Fruit fly (Drosophila melanogaster) whole organism, adult: ENCODE data around the gene Cpr62Bb.

ENCODE experiments used
- Crg-1 ChIP-seq: fragments of 200-800 bp; sonication (Bioruptor generic); optimal IDR thresholded peaks from 2 replicates; lab custom pipeline; 2016; ENCODE audit warnings: missing biosample characterization, missing genetic modification characterization
- ovo ChIP-seq: fragments of 200-800 bp; sonication (Bioruptor generic); optimal IDR thresholded peaks from 2 replicates; lab custom pipeline; 2016; ENCODE audit warnings: missing biosample characterization, missing genetic modification characterization
- toe ChIP-seq: fragments of 200-800 bp; sonication (Bioruptor generic); optimal IDR thresholded peaks from 2 replicates; lab custom pipeline; 2016; ENCODE audit warnings: missing biosample characterization, missing genetic modification characterization

DNA sequence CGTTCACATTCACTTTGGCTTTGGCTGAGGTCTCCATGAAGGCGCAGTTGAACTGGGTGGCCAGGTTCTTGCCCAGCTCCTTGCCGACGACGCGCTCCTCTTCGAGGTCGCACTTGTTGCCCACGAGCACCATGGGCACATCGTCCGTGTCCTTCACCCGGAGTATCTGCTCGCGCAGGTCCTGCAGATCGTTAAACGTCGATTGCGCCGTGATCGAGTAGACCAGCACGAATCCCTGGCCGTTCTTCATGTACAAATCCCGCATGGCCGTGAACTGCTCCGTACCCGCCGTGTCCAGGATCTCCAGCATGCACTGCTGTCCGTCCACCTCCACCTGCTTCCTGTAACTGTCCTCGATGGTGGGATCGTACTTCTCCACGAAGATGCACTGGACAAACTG lies 25.8 kb upstream of the Cpr62Bb start:
- TF ChIP-seq ovo (GFP tag; lab: Kevin White, UChicago) (no peak), toe (no peak), Crg-1 (GFP tag; lab: Kevin White, UChicago) (no peak)
